Worm (Caenorhabditis elegans): ENCODE results near the gene mmaa-1.

mmaa-1 gene

ce11 chrII:7056328-7056727, 44.6 kb downstream of the mmaa-1 start:
- TF ChIP-seq ama-1 (optimal IDR thresholded peaks at IDR 0.05): no peak
- TF ChIP-seq ttx-3 (tag; optimal IDR thresholded peaks at IDR 0.05): no peak
- TF ChIP-seq zip-5 (tag; optimal IDR thresholded peaks at IDR 0.05): no peak
- TF ChIP-seq syd-9 (tag; optimal IDR thresholded peaks at IDR 0.05): no peak
- no peak for TF ChIP-seq sox-4 (tag; optimal IDR thresholded peaks at IDR 0.05)
- no peak for TF ChIP-seq ahr-1 (tag; optimal IDR thresholded peaks at IDR 0.05)
- no peak for TF ChIP-seq ceh-19 (GFP tag; optimal IDR thresholded peaks at IDR 0.05)
- no peak for TF ChIP-seq rnt-1 (tag; optimal IDR thresholded peaks at IDR 0.05)
- TF ChIP-seq unc-42 (tag; optimal IDR thresholded peaks at IDR 0.05): no peak
- TF ChIP-seq ceh-45 (GFP tag; IDR thresholded peaks at IDR 0.05): no peak
- no peak for TF ChIP-seq pha-2 (tag; optimal IDR thresholded peaks at IDR 0.05)
- no peak for TF ChIP-seq madf-2 (tag; optimal IDR thresholded peaks at IDR 0.05)
- TF ChIP-seq ceh-31 (tag; optimal IDR thresholded peaks at IDR 0.05): no peak
- TF ChIP-seq Y22D7AL.16 (tag; optimal IDR thresholded peaks at IDR 0.05): no peak
- TF ChIP-seq ceh-22 (tag; optimal IDR thresholded peaks at IDR 0.05): no peak
- TF ChIP-seq K09A11.1 (tag; optimal IDR thresholded peaks at IDR 0.05; ENCODE audit: insufficient read depth): no peak
- no peak for TF ChIP-seq dve-1 (tag; optimal IDR thresholded peaks at IDR 0.05)
- TF ChIP-seq ceh-34 (tag; optimal IDR thresholded peaks at IDR 0.05): no peak
- no peak for TF ChIP-seq fkh-10 (GFP tag; optimal IDR thresholded peaks at IDR 0.05)

ce11 chrII:7054987-7055386, 46.0 kb downstream of the mmaa-1 start, which contains the start of gene ZK1127.3:
Gene ZK1127.3 (plus strand): TSS chrII:7055287.
- TF ChIP-seq hlh-8 (tag; optimal IDR thresholded peaks at IDR 0.05) (no peak), nfya-1 (tag; optimal IDR thresholded peaks at IDR 0.05) (no peak), hlh-13 (GFP tag; optimal IDR thresholded peaks at IDR 0.05) (no peak), eyg-1 (tag; optimal IDR thresholded peaks at IDR 0.05) (no peak), fkh-6 (tag; optimal IDR thresholded peaks at IDR 0.05) (no peak), ceh-30 (tag; optimal IDR thresholded peaks at IDR 0.05) (no peak), madf-2 (tag; optimal IDR thresholded peaks at IDR 0.05) (no peak), tbx-7 (tag; optimal IDR thresholded peaks at IDR 0.05) (no peak), lim-6 (tag; optimal IDR thresholded peaks at IDR 0.05) (no peak), ceh-34 (tag; optimal IDR thresholded peaks at IDR 0.05) (no peak), ttx-3 (tag; optimal IDR thresholded peaks at IDR 0.05) (no peak), pha-4 (tag; optimal IDR thresholded peaks at IDR 0.05) (no peak), unc-42 (tag; optimal IDR thresholded peaks at IDR 0.05) (no peak), ama-1 (optimal IDR thresholded peaks at IDR 0.05) (no peak), dve-1 (tag; optimal IDR thresholded peaks at IDR 0.05) (no peak), pha-2 (tag; optimal IDR thresholded peaks at IDR 0.05) (no peak), odd-2 (tag; optimal IDR thresholded peaks at IDR 0.05) (no peak), ceh-6 (GFP tag; optimal IDR thresholded peaks at IDR 0.05) (no peak), sox-4 (tag; optimal IDR thresholded peaks at IDR 0.05) (no peak)

- TF ChIP-seq ceh-30 (tag; optimal IDR thresholded peaks at IDR 0.05): no peak
- no peak for TF ChIP-seq ref-2 (tag; optimal IDR thresholded peaks at IDR 0.05)
- no peak for TF ChIP-seq dve-1 (tag; optimal IDR thresholded peaks at IDR 0.05)
- TF ChIP-seq C08G9.2 (tag; optimal IDR thresholded peaks at IDR 0.05): no peak
- no peak for TF ChIP-seq unc-3 (GFP tag; conservative IDR thresholded peaks at IDR 0.05)
- TF ChIP-seq unc-3 (tag; optimal IDR thresholded peaks at IDR 0.05): no peak
- TF ChIP-seq hlh-15 (tag; optimal IDR thresholded peaks at IDR 0.05): no peak
- TF ChIP-seq che-1 (tag; optimal IDR thresholded peaks at IDR 0.05): no peak
- no peak for TF ChIP-seq fax-1 (tag; optimal IDR thresholded peaks at IDR 0.05)
- TF ChIP-seq ceh-31 (tag; optimal IDR thresholded peaks at IDR 0.05): no peak
Observed at ce11 chrII:7053649-7054048, 47.3 kb downstream of the mmaa-1 start, which contains the start of gene ZK1127.4. Gene ZK1127.4 (plus strand): TSS chrII:7053949.

- TF ChIP-seq mec-3 (tag; optimal IDR thresholded peaks at IDR 0.05; ENCODE audit: borderline replicate concordance): no peak
Observed at ce11 chrII:7053001-7053400, 48.0 kb downstream of the mmaa-1 start, which contains the start of gene ZK1127.13. Gene ZK1127.13 (plus strand): TSS chrII:7053301.

Measured in whole organism, late embryonic.